Fruit fly (Drosophila melanogaster): ENCODE measurements around the gene CG31091.

The CG31091 gene

dm6 chr3R:25899690-25900089 lies at the start of gene CG31091:
CG31091 (plus strand) TSS chr3R:25899903.
- TF ChIP-seq CTCF (optimal IDR thresholded peaks at IDR 0.05) = no peak
- TF ChIP-seq CG8478 (optimal IDR thresholded peaks at IDR 0.05) = no peak

dm6 chr3R:25851224-25851682 lies 48.5 kb upstream of the CG31091 start, which contains the start of the genes CG14545 and CG5886:
CG14545 (minus strand) TSS chr3R:25851291.
CG5886 (plus strand) TSS chr3R:25851632.
- TF ChIP-seq CG8478 (optimal IDR thresholded peaks at IDR 0.05) (no peak), CTCF (optimal IDR thresholded peaks at IDR 0.05) (peak; percentile 91 to 96)

dm6 chr3R:25854825-25855224 lies 44.9 kb upstream of the CG31091 start:
- TF ChIP-seq CTCF (optimal IDR thresholded peaks at IDR 0.05) (no peak), CG8478 (optimal IDR thresholded peaks at IDR 0.05) (no peak)

dm6 chr3R:25855594-25856305 lies 44.0 kb upstream of the CG31091 start, which contains the start of gene CG5890:
CG5890 (plus strand) TSS chr3R:25856154.
- no peak for TF ChIP-seq CTCF (optimal IDR thresholded peaks at IDR 0.05)
- no peak for TF ChIP-seq CG8478 (optimal IDR thresholded peaks at IDR 0.05)

dm6 chr3R:25870389-25870788 lies 29.3 kb upstream of the CG31091 start:
- TF ChIP-seq CG8478 (optimal IDR thresholded peaks at IDR 0.05) (no peak), CTCF (optimal IDR thresholded peaks at IDR 0.05) (no peak)

- TF ChIP-seq CG8478 (optimal IDR thresholded peaks at IDR 0.05) = no peak
- TF ChIP-seq CTCF (optimal IDR thresholded peaks at IDR 0.05) = peak; percentile 68 to 75
These were observed 23.1 kb upstream of the CG31091 start for dm6 chr3R:25876639-25877038.

dm6 chr3R:25877064-25877463 lies 22.6 kb upstream of the CG31091 start:
- TF ChIP-seq CG8478 (optimal IDR thresholded peaks at IDR 0.05) = no peak
- no peak for TF ChIP-seq CTCF (optimal IDR thresholded peaks at IDR 0.05)

- TF ChIP-seq CTCF (optimal IDR thresholded peaks at IDR 0.05) = no peak
- no peak for TF ChIP-seq CG8478 (optimal IDR thresholded peaks at IDR 0.05)
These were observed 20.4 kb upstream of the CG31091 start for dm6 chr3R:25879324-25879766.

dm6 chr3R:25880198-25880970 lies 19.3 kb upstream of the CG31091 start:
- TF ChIP-seq CTCF (optimal IDR thresholded peaks at IDR 0.05) (no peak), CG8478 (optimal IDR thresholded peaks at IDR 0.05) (no peak)

- TF ChIP-seq CG8478 (optimal IDR thresholded peaks at IDR 0.05) (no peak), CTCF (optimal IDR thresholded peaks at IDR 0.05) (peak; percentile 31 to 63)
These were observed 18.5 kb upstream of the CG31091 start, which contains the start of gene Tsp96F for dm6 chr3R:25880971-25881809. Tsp96F (minus strand) TSS chr3R:25881427.

dm6 chr3R:25881915-25882314 lies 17.8 kb upstream of the CG31091 start, which contains the start of gene SppL:
SppL (plus strand) TSS chr3R:25881984.
- TF ChIP-seq CG8478 (optimal IDR thresholded peaks at IDR 0.05) (no peak), CTCF (optimal IDR thresholded peaks at IDR 0.05) (no peak)

dm6 chr3R:25882606-25883266 lies 17.0 kb upstream of the CG31091 start:
- TF ChIP-seq CG8478 (optimal IDR thresholded peaks at IDR 0.05) (no peak), CTCF (optimal IDR thresholded peaks at IDR 0.05) (no peak)

- TF ChIP-seq CG8478 (optimal IDR thresholded peaks at IDR 0.05) (no peak), CTCF (optimal IDR thresholded peaks at IDR 0.05) (no peak)
These were observed 15.8 kb upstream of the CG31091 start for dm6 chr3R:25883877-25884276.

- TF ChIP-seq CG8478 (optimal IDR thresholded peaks at IDR 0.05) (no peak), CTCF (optimal IDR thresholded peaks at IDR 0.05) (no peak)
These were observed 15.4 kb upstream of the CG31091 start for dm6 chr3R:25884301-25884700.
